Worm (Caenorhabditis elegans) whole organism, L3 larva: ENCODE data around the gene Y13C8A.1.

Experiments used
- R02D3.7 ChIP-seq: fragments of 150-350 bp; optimal IDR thresholded peaks from 2 replicates; lab custom pipeline; 2014; ENCODE audit warnings: missing biosample characterization, missing genetic modification characterization
- ZK546.5 ChIP-seq: sonication (generic microtip); optimal IDR thresholded peaks from 2 replicates; lab custom pipeline; 2017; ENCODE audit warnings: missing biosample characterization, missing genetic modification characterization
- aly-2 ChIP-seq: fragments of 150-350 bp; optimal IDR thresholded peaks from 2 replicates; lab custom pipeline; 2014; ENCODE audit warnings: missing biosample characterization, missing genetic modification characterization
- ama-1 ChIP-seq: fragments of 150-350 bp; optimal IDR thresholded peaks from 2 replicates; lab custom pipeline; 2018
- ceh-82 ChIP-seq: fragments of 150-350 bp; optimal IDR thresholded peaks from 2 replicates; lab custom pipeline; 2014; ENCODE audit warnings: missing biosample characterization, missing genetic modification characterization
- ceh-9 ChIP-seq: sonication (generic microtip); optimal IDR thresholded peaks from 2 replicates; lab custom pipeline; 2018; ENCODE audit warnings: missing biosample characterization, missing genetic modification characterization
- daf-12 ChIP-seq: fragments of 150-350 bp; optimal IDR thresholded peaks from 2 replicates; lab custom pipeline; 2014; ENCODE audit warnings: missing biosample characterization, missing genetic modification reagents, missing genetic modification characterization
- egl-27 ChIP-seq: sonication (generic microtip); optimal IDR thresholded peaks from 4 replicates; lab custom pipeline; 2017; ENCODE audit warnings: missing biosample characterization, missing genetic modification reagents, missing genetic modification characterization
- egl-5 ChIP-seq: fragments of 150-350 bp; optimal IDR thresholded peaks from 2 replicates; lab custom pipeline; 2017; ENCODE audit warnings: missing biosample characterization, missing genetic modification reagents, missing genetic modification characterization, inconsistent platforms
- elt-1 ChIP-seq: fragments of 150-350 bp; optimal IDR thresholded peaks from 2 replicates; lab custom pipeline; 2014; ENCODE audit warnings: missing biosample characterization, missing genetic modification characterization
- elt-2 ChIP-seq: sonication (generic microtip); optimal IDR thresholded peaks from 2 replicates; lab custom pipeline; 2016; ENCODE audit warnings: missing genetic modification reagents, mild to moderate bottlenecking, missing genetic modification characterization, missing compliant biosample characterization
- elt-3 ChIP-seq, 3 experiments: fragments of 150-350 bp in 1 of 3; sonication (generic microtip) in 2 of 3; optimal IDR thresholded peaks; 2 replicates in 2 of 3; 4 replicates in 1 of 3; lab custom pipeline; 2014 to 2017; ENCODE audit warnings: missing biosample characterization in 3 of 3, missing genetic modification characterization in 3 of 3
- eor-1 ChIP-seq, 2 experiments: fragments of 150-350 bp; optimal IDR thresholded peaks; 2 replicates each; lab custom pipeline; 2014 to 2018; ENCODE audit warnings: missing biosample characterization in 2 of 2, missing genetic modification characterization in 2 of 2
- fkh-2 ChIP-seq: fragments of 150-350 bp; optimal IDR thresholded peaks from 2 replicates; lab custom pipeline; 2014; ENCODE audit warnings: missing biosample characterization, missing genetic modification reagents, missing genetic modification characterization
- fos-1 ChIP-seq: fragments of 150-350 bp; optimal IDR thresholded peaks from 2 replicates; lab custom pipeline; 2014; ENCODE audit warnings: missing biosample characterization, missing genetic modification characterization
- jun-1 ChIP-seq: fragments of 150-350 bp; optimal IDR thresholded peaks from 2 replicates; lab custom pipeline; 2014; ENCODE audit warnings: missing biosample characterization, missing genetic modification reagents, missing genetic modification characterization
- lin-15B ChIP-seq: fragments of 150-350 bp; optimal IDR thresholded peaks from 2 replicates; lab custom pipeline; 2014; ENCODE audit warnings: missing biosample characterization, missing genetic modification characterization
- lin-39 ChIP-seq: fragments of 150-350 bp; optimal IDR thresholded peaks from 2 replicates; lab custom pipeline; 2018; ENCODE audit warnings: missing biosample characterization, missing genetic modification reagents, missing genetic modification characterization
- mdl-1 ChIP-seq: fragments of 150-350 bp; optimal IDR thresholded peaks from 2 replicates; lab custom pipeline; 2014; ENCODE audit warnings: missing biosample characterization, missing genetic modification characterization
- mml-1 ChIP-seq: fragments of 150-350 bp; sonication (generic microtip); optimal IDR thresholded peaks from 3 replicates; lab custom pipeline; 2014; ENCODE audit warnings: missing biosample characterization, missing genetic modification characterization
- nfya-1 ChIP-seq: sonication (generic microtip); optimal IDR thresholded peaks from 2 replicates; lab custom pipeline; 2017; ENCODE audit warnings: missing genetic modification characterization, mild to moderate bottlenecking, missing compliant biosample characterization, antibody characterized with exemption, moderate library complexity; ENCODE audit not compliant: insufficient read depth
- nhr-11 ChIP-seq: fragments of 150-350 bp; optimal IDR thresholded peaks from 2 replicates; lab custom pipeline; 2014; ENCODE audit warnings: missing biosample characterization, missing genetic modification characterization
- nhr-23 ChIP-seq: fragments of 150-350 bp; optimal IDR thresholded peaks from 2 replicates; lab custom pipeline; 2014; ENCODE audit warnings: missing biosample characterization, missing genetic modification reagents, missing genetic modification characterization
- nhr-237 ChIP-seq: fragments of 150-350 bp; optimal IDR thresholded peaks from 2 replicates; lab custom pipeline; 2014; ENCODE audit warnings: missing biosample characterization, missing genetic modification characterization
- nhr-25 ChIP-seq: sonication (generic microtip); optimal IDR thresholded peaks from 2 replicates; lab custom pipeline; 2017; ENCODE audit warnings: missing biosample characterization, missing genetic modification characterization
- nhr-43 ChIP-seq: sonication (generic microtip); optimal IDR thresholded peaks from 2 replicates; lab custom pipeline; 2016; ENCODE audit warnings: mild to moderate bottlenecking, missing genetic modification characterization, missing compliant biosample characterization; ENCODE audit not compliant: poor library complexity, severe bottlenecking
- nhr-77 ChIP-seq: fragments of 150-350 bp; optimal IDR thresholded peaks from 2 replicates; lab custom pipeline; 2014; ENCODE audit warnings: missing biosample characterization, missing genetic modification characterization
- pqm-1 ChIP-seq: fragments of 150-350 bp; optimal IDR thresholded peaks from 2 replicates; lab custom pipeline; 2017; ENCODE audit warnings: missing biosample characterization, missing genetic modification characterization, inconsistent platforms
- sea-2 ChIP-seq: fragments of 150-350 bp; sonication (generic microtip); optimal IDR thresholded peaks from 4 replicates; lab custom pipeline; 2014; ENCODE audit warnings: missing biosample characterization, missing genetic modification reagents, missing genetic modification characterization
- unc-62 ChIP-seq: fragments of 150-350 bp; sonication (generic microtip); optimal IDR thresholded peaks from 4 replicates; lab custom pipeline; 2014; ENCODE audit warnings: missing biosample characterization, missing genetic modification reagents, missing genetic modification characterization
- zag-1 ChIP-seq: fragments of 150-350 bp; optimal IDR thresholded peaks from 2 replicates; lab custom pipeline; 2014; ENCODE audit warnings: missing biosample characterization, missing genetic modification characterization
- ztf-11 ChIP-seq: fragments of 150-350 bp; optimal IDR thresholded peaks from 2 replicates; lab custom pipeline; 2014; ENCODE audit warnings: missing biosample characterization, missing genetic modification characterization
- ztf-4 ChIP-seq: fragments of 150-350 bp; optimal IDR thresholded peaks from 2 replicates; lab custom pipeline; 2014; ENCODE audit warnings: missing biosample characterization, missing genetic modification characterization

Gene Y13C8A.1

ce11 chrX:16891683-16892082 lies 8.2 kb downstream of the Y13C8A.1 start, which contains the start of gene F39F10.3:
TSS of gene F39F10.3 (plus strand) at chrX:16891983.
- TF ChIP-seq ztf-11 (no peak), aly-2 (no peak), elt-1 (tag; lab: Kevin White, UChicago) (no peak), eor-1 (tag; optimal IDR thresholded peaks at IDR 0.05; lab: Kevin White, UChicago) (no peak), fos-1 (tag; lab: Kevin White, UChicago) (no peak), ama-1 (lab: Kevin White, UChicago) (no peak), sea-2 (GFP tag; lab: Kevin White, UChicago) (no peak), fkh-2 (tag; lab: Kevin White, UChicago) (no peak), zag-1 (no peak), unc-62 (GFP tag; lab: Kevin White, UChicago) (no peak), nhr-43 (tag; lab: Kevin White, UChicago) (no peak), egl-5 (no peak), daf-12 (tag; lab: Kevin White, UChicago) (no peak), mml-1 (no peak), R02D3.7 (tag; lab: Kevin White, UChicago) (no peak), pqm-1 (no peak), ztf-4 (no peak), nhr-25 (no peak), nhr-237 (tag; lab: Kevin White, UChicago) (no peak)

DNA sequence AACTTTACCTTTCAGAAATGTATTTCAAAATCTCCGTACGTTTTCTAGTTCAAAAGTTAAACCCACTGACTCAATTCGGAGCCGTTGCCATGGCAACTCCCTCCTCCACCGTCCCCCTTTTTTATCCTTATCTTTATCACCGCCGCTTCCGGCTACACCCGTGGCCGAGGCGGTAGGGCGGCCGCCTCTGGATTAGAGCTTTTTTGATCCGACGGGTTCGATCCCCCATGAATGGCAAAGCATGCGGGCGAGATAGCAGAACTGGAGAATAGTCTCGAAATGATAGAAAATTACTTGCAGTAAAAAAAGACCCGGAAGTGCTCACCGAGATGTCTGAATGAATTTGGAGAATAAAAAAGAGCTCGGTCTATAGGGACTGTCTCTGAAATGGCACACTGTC lies 10.2 kb downstream of the Y13C8A.1 start:
- TF ChIP-seq egl-5 (no peak), elt-2 (tag; lab: Kevin White, UChicago) (no peak), ceh-82 (tag; lab: Kevin White, UChicago) (no peak), eor-1 (tag; optimal IDR thresholded peaks at IDR 0.05; lab: Kevin White, UChicago) (no peak), egl-27 (no peak), fos-1 (tag; lab: Kevin White, UChicago) (no peak), jun-1 (tag; lab: Kevin White, UChicago) (no peak), nhr-43 (tag; lab: Kevin White, UChicago) (no peak), elt-3 (tag; optimal IDR thresholded peaks at IDR 0.05; lab: Kevin White, UChicago) (no peak), lin-39 (tag; lab: Kevin White, UChicago) (no peak), unc-62 (GFP tag; lab: Kevin White, UChicago) (no peak), R02D3.7 (tag; lab: Kevin White, UChicago) (no peak), nhr-237 (tag; lab: Kevin White, UChicago) (no peak), mdl-1 (tag; lab: Kevin White, UChicago) (no peak), elt-1 (tag; lab: Kevin White, UChicago) (no peak), ztf-4 (no peak), nhr-25 (no peak)

DNA sequence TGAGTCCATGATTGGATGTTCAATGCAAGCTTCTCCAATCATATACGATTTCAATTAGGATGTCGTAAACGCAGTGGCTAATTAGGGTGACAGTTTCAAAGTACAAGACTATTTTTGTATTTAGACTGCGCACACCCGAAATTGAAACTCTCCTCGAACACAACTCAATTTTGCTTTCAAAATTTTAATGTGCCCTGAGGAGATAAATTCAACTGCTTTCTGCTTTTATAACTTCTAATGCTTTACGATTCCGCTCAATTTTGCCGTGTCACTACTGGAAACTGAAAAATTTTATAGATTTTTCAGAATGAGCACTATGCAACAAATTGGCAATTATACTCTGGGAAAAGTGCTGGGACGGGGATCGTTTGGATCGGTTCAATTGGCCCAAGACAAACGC lies 11.1 kb downstream of the Y13C8A.1 start, which contains the start of gene F39F10.2:
TSS of gene F39F10.2 (plus strand) at position 301 of the 400 bp plus-strand sequence.
- TF ChIP-seq nhr-11 (tag; lab: Kevin White, UChicago) (no peak), egl-5 (no peak), ZK546.5 (tag; lab: Kevin White, UChicago) (no peak), R02D3.7 (tag; lab: Kevin White, UChicago) (no peak), elt-3 (tag; optimal IDR thresholded peaks at IDR 0.05; lab: Kevin White, UChicago) (no peak), lin-15B (tag; lab: Kevin White, UChicago) (no peak), ceh-82 (tag; lab: Kevin White, UChicago) (no peak), fos-1 (tag; lab: Kevin White, UChicago) (no peak), ztf-11 (no peak), zag-1 (no peak), elt-1 (tag; lab: Kevin White, UChicago) (no peak), nhr-237 (tag; lab: Kevin White, UChicago) (no peak), nhr-77 (tag; lab: Kevin White, UChicago) (no peak), ceh-9 (no peak)

DNA sequence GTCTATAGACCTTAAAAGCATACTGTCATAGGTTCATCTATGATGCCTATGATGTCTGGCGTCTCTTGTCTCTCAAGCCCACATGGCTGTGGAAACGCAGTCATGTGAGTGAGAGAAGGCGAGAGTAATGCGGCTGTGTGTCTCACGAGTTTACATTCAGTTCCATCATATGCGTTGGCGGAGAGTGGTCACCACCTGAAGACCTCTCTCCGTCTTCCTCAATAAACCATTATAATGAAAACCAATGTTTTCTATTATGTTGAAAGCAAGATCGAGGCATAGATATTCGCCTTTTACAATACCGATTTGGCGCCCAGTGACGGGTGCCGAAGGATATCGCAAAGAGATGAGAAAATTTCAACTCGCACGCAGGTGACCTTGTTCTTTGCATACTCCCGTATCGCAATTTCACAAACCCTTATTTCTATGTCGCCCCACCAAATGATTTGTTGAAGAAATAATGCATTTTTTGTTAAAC lies 18.4 kb downstream of the Y13C8A.1 start:
- TF ChIP-seq nhr-23 (tag; lab: Kevin White, UChicago) (peak; percentile 25), elt-2 (tag; lab: Kevin White, UChicago) (peak; percentile 9), nhr-25 (peak; percentile 72), elt-1 (tag; lab: Kevin White, UChicago) (peak; percentile 20), nfya-1 (peak; percentile 43)

DNA sequence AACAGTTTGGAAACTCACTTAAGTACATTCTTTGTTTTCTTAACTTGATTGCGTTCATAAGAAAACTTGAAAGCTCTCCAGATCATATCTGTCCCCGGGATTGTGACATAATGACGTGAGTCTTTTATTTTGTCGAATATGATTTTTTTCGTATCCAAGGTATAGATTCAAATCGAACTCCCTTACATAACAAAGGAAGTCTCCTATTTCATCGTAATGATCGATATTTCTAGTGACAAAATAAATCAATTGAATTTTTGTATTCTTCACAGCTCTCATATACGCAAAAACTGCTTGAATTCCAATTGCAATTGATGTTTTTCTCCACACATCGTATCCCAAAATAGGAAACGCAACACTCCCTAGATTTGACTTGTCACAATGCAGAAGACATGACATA lies 19.1 kb downstream of the Y13C8A.1 start:
- TF ChIP-seq nhr-77 (tag; lab: Kevin White, UChicago) (no peak), sea-2 (GFP tag; lab: Kevin White, UChicago) (no peak), aly-2 (no peak), fos-1 (tag; lab: Kevin White, UChicago) (no peak), elt-2 (tag; lab: Kevin White, UChicago) (no peak), nhr-23 (tag; lab: Kevin White, UChicago) (no peak), nhr-11 (tag; lab: Kevin White, UChicago) (no peak), ZK546.5 (tag; lab: Kevin White, UChicago) (no peak)
- TF ChIP-seq, all 47 proteins: peak for 0
